Fruit fly (Drosophila melanogaster) whole organism, pupa: ENCODE results near the gene CG4017.

ENCODE experiments used
- CG4496 ChIP-seq: fragments of 200-800 bp; sonication (Bioruptor generic); IDR thresholded peaks from 3 replicates; pipeline ENCODE4 v1.3.6; 2022; ENCODE audit warnings: missing biosample characterization, missing genetic modification characterization
- EcR ChIP-seq: fragments of 200-800 bp; sonication (Bioruptor generic); optimal IDR thresholded peaks from 3 replicates; lab custom pipeline; 2019; ENCODE audit warnings: missing biosample characterization, missing genetic modification characterization, mild to moderate bottlenecking, moderate library complexity, missing genetic modification reagents

DNA sequence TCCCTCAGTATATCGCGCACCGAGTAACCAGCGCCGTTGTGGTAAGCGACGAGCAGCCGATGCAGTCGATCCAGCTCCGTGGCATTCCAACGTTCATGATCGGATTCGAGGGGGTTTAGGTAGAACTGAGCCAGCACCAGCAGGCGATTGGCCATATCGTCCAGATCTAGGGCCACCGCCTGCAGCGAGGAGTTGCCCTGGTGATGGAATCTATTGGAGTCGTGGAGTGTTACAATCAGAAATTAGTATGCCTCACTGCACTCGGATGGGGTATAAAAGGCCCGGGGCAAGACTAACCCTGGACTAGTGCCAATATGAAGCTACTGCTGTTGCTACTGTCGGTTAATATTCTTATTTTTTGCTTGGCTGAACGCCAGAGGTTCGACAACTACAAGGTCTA lies at the start of gene CG4017:
- no peak for TF ChIP-seq CG4496 (GFP tag; lab: Robert Waterston, UW)
- no peak for TF ChIP-seq EcR (GFP tag; lab: Kevin White, UChicago)
